Worm (Caenorhabditis elegans): ENCODE results near the gene elo-8.

DNA sequence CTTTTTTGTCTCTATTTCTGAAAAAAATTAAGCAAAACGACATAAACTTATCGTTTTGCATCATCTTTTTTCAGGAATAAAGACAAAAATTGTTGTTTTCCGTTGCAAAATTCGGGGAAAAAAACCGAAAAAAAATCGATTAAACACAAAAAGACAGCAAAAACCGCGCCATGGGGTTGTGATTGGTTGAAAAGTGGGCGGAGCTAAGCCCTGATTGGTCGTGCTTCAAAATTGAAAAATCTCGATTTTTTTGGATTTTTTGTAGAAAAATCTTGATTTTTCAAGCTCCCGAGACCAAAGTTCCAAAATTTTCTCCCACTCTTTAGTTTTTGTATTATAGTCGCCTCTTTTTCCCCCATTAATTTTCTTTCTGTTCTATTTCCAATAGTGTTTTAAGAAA, 6.4 kb upstream of the elo-8 start:
- no peak for TF ChIP-seq med-1 (GFP tag; optimal IDR thresholded peaks at IDR 0.05; ENCODE audit: insufficient read depth)
- TF ChIP-seq ztf-23 (GFP tag; IDR thresholded peaks at IDR 0.05): no peak
- no peak for TF ChIP-seq ztf-29 (GFP tag; IDR thresholded peaks at IDR 0.05)
- no peak for TF ChIP-seq tab-1 (GFP tag; IDR thresholded peaks at IDR 0.05)
- no peak for TF ChIP-seq cog-1 (tag; optimal IDR thresholded peaks at IDR 0.05)
- TF ChIP-seq flt-1 (GFP tag; IDR thresholded peaks at IDR 0.05): no peak
- no peak for TF ChIP-seq klf-2 (GFP tag; conservative IDR thresholded peaks at IDR 0.05)
